Fruit fly (Drosophila melanogaster) S2 (cell line): ENCODE measurements around the gene squ.

ENCODE experiments used
- CG8478 ChIP-seq: fragments of >200 bp; optimal IDR thresholded peaks from 2 replicates; lab custom pipeline; 2018
- CTCF ChIP-seq, 2 experiments: fragments of >200 bp; optimal IDR thresholded peaks; 2 replicates each; lab custom pipeline; 2018

Gene squ

dm6 chr2L:16682203-16682602 is 2.3 kb downstream of the squ start, which contains the start of gene CG33552:
Gene CG33552, plus strand, starts transcription at chr2L:16682503.
- TF ChIP-seq CG8478 (lab: Kevin White, UChicago) (no peak), CTCF (optimal IDR thresholded peaks at IDR 0.05; lab: Kevin White, UChicago) (no peak)

dm6 chr2L:16683958-16684877 is 4.4 kb downstream of the squ start, which contains the start of gene CG31807:
Gene CG31807, minus strand, starts transcription at chr2L:16684008.
- TF ChIP-seq CG8478 (lab: Kevin White, UChicago) (no peak), CTCF (optimal IDR thresholded peaks at IDR 0.05; lab: Kevin White, UChicago) (no peak)

- TF ChIP-seq CG8478 (lab: Kevin White, UChicago) = no peak
- no peak for TF ChIP-seq CTCF (optimal IDR thresholded peaks at IDR 0.05; lab: Kevin White, UChicago)
Observed at dm6 chr2L:16684908-16685611, 5.2 kb downstream of the squ start.

DNA sequence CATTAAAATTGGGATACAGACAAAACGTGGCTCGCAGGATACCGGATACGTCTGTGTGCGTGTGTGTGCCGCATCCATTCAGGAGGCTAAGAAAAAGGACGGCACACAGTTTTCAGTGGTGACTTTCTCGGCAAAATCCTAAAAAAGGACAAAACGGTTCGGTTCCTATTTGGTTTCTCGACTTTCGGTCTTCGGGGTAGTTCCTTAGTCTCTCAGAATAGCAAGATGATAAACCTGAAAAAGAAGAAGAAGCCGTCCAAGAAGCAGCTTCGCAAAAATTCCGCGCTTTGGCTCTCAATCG is 5.7 kb downstream of the squ start:
- peak in 1 of 2 experiments; percentile 18 for TF ChIP-seq CTCF (optimal IDR thresholded peaks at IDR 0.05; lab: Kevin White, UChicago)
- TF ChIP-seq CG8478 (lab: Kevin White, UChicago) = no peak

dm6 chr2L:16686412-16687043 is 6.7 kb downstream of the squ start:
- TF ChIP-seq CTCF (optimal IDR thresholded peaks at IDR 0.05; lab: Kevin White, UChicago) (no peak), CG8478 (lab: Kevin White, UChicago) (no peak)

DNA sequence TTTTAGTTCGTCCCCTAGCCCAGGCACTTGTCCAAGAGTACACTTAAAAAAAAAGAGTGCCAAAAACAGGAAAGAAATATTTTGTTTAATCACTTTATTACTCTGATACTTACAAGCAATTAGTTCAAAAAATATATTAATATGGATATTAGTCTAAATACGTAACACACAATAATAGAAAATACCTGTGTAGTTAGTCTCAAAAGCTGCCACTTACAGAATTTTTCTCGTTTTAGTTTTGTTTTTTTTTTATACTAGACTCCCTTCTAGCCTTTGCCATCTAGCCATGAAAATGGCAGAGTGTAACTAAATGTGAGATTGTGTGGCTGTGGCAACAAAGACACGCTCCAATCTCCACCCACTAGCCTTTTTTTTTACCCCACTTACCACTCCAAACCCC is 8.0 kb downstream of the squ start:
- TF ChIP-seq CG8478 (lab: Kevin White, UChicago) (no peak), CTCF (optimal IDR thresholded peaks at IDR 0.05; lab: Kevin White, UChicago) (no peak)

DNA sequence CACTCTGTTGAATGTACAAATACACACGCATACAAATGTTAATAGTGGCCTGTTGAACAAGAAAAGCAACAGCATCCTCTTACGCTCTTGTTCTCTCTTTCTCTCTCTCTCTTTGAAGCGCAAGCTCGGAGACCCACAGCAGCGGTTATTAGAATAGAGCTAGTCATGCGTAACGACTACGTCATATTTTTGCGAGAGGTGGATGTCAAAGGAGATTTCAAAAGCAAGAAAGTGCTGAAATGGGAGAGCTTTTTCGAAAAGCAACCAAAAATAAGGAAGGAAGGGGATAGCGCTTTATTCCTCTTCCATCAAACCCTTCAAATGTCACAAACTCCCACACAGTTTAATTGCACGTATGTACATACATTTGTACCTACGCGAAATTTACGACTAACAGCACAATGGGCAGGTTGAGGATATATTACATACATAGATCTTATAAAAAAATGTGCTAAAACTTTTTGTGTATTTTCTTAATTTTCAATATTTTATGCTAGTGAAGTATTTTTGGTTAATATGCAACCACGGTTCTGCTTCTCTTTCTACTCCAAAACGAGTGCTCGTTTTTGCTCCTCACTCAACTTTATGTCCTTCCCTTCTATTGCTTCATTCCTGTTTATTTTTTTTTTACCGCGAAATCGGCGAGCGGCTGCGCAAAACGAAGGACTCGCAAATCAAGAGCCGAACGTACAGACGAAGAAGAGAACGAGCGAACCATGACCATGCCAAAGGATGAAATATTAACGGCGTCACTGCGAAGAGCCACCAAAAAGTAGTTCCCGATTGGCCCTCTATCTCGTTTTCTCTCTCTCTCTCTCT is 10.2 kb downstream of the squ start:
- TF ChIP-seq CG8478 (lab: Kevin White, UChicago) = no peak
- TF ChIP-seq CTCF (optimal IDR thresholded peaks at IDR 0.05; lab: Kevin White, UChicago) = no peak

- TF ChIP-seq CTCF (optimal IDR thresholded peaks at IDR 0.05; lab: Kevin White, UChicago) (no peak), CG8478 (lab: Kevin White, UChicago) (no peak)
Observed at dm6 chr2L:16690619-16690908, 10.7 kb downstream of the squ start.

- no peak for TF ChIP-seq CTCF (optimal IDR thresholded peaks at IDR 0.05; lab: Kevin White, UChicago)
- TF ChIP-seq CG8478 (lab: Kevin White, UChicago) = no peak
Observed at dm6 chr2L:16703008-16703510, 23.2 kb downstream of the squ start.

DNA sequence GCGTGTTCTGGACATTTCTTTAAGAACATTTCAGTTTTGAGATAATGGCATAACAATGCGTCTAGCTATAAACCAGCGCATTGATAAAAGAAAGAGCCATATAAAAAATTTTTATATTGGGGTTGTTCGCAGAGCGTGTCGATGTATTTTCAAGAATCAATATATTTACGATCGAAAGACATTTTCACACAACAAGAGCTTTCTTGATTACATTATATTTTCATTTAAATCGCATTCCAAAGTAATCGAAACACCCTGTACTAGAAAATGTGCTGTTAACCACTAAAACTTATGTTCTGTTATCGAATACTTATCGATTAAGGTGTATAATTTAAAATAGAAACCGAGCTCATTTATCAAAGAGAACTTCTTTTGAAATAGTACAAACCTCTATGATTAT is 23.9 kb downstream of the squ start:
- TF ChIP-seq CTCF (optimal IDR thresholded peaks at IDR 0.05; lab: Kevin White, UChicago) = no peak
- no peak for TF ChIP-seq CG8478 (lab: Kevin White, UChicago)

dm6 chr2L:16706882-16707775 is 27.3 kb downstream of the squ start:
- no peak for TF ChIP-seq CG8478 (lab: Kevin White, UChicago)
- no peak for TF ChIP-seq CTCF (optimal IDR thresholded peaks at IDR 0.05; lab: Kevin White, UChicago)

- TF ChIP-seq CG8478 (lab: Kevin White, UChicago) (no peak), CTCF (optimal IDR thresholded peaks at IDR 0.05; lab: Kevin White, UChicago) (no peak)
Observed at dm6 chr2L:16709693-16710092, 29.8 kb downstream of the squ start.

DNA sequence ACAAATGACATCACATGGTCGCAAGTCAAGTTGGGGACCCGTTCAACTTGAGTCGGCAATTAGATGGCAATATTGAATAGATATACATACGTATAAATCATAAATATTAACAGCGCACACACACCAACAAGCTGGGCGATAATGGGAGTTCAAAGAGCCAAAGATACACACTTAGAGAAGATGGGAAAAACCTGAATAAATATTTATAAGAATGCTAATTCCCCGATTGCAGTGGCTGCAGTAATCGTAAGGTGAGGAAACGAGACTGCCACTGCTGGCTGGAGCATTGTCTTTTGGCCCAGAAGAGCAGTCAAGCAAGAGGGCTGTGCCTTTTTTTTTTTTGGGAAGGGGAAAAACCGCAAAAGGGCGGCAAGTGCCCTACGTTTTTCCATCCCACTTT is 30.4 kb downstream of the squ start:
- TF ChIP-seq CTCF (optimal IDR thresholded peaks at IDR 0.05; lab: Kevin White, UChicago) (no peak), CG8478 (lab: Kevin White, UChicago) (no peak)
